Worm (Caenorhabditis elegans): ENCODE data around the gene C18D1.2.

Gene C18D1.2

ce11 chrII:10040834-10041233, 16.0 kb upstream of the C18D1.2 start, which contains the start of gene ogr-2:
Gene ogr-2, plus strand, starts transcription at chrII:10041134.
- TF ChIP-seq nhr-2 (tag; optimal IDR thresholded peaks at IDR 0.05), result no peak
- no peak for TF ChIP-seq zip-8 (tag; optimal IDR thresholded peaks at IDR 0.05)
- no peak for TF ChIP-seq nhr-12 (tag; optimal IDR thresholded peaks at IDR 0.05)

ce11 chrII:10044961-10045360, 11.8 kb upstream of the C18D1.2 start, which contains the start of the genes F52H3.11 and bath-38:
Gene F52H3.11, minus strand, starts transcription at chrII:10045163.
Gene bath-38, minus strand, starts transcription at chrII:10045270.
- peak; percentile 54 for TF ChIP-seq pha-4 (tag; optimal IDR thresholded peaks at IDR 0.05)
- no peak for TF ChIP-seq tbx-8 (GFP tag; optimal IDR thresholded peaks at IDR 0.05)
- peak; percentile 47 for TF ChIP-seq mep-1 (tag; optimal IDR thresholded peaks at IDR 0.05)
- TF ChIP-seq sptf-1 (tag; optimal IDR thresholded peaks at IDR 0.05), result no peak
- no peak for TF ChIP-seq sem-2 (GFP tag; optimal IDR thresholded peaks at IDR 0.05)
- peak; percentile 37 for TF ChIP-seq lsy-2 (tag; optimal IDR thresholded peaks at IDR 0.05)
- no peak for TF ChIP-seq elt-1 (tag; optimal IDR thresholded peaks at IDR 0.05; ENCODE audit: borderline replicate concordance, insufficient read depth)
- no peak for TF ChIP-seq snpc-4 (tag; optimal IDR thresholded peaks at IDR 0.05)
- no peak for TF ChIP-seq nhr-28 (tag; optimal IDR thresholded peaks at IDR 0.05)
- no peak for TF ChIP-seq nhr-2 (tag; optimal IDR thresholded peaks at IDR 0.05)
- no peak for TF ChIP-seq flh-1 (GFP tag; optimal IDR thresholded peaks at IDR 0.05)
- no peak for TF ChIP-seq zip-8 (tag; optimal IDR thresholded peaks at IDR 0.05)
- no peak for TF ChIP-seq cnd-1 (tag; optimal IDR thresholded peaks at IDR 0.05)
- TF ChIP-seq bed-3 (GFP tag; optimal IDR thresholded peaks at IDR 0.05), result no peak
- no peak for TF ChIP-seq drap-1 (GFP tag; optimal IDR thresholded peaks at IDR 0.05)
- no peak for TF ChIP-seq blmp-1 (tag; optimal IDR thresholded peaks at IDR 0.05)
- no peak for TF ChIP-seq hlh-1 (tag; optimal IDR thresholded peaks at IDR 0.05)
- no peak for TF ChIP-seq mab-5 (tag; optimal IDR thresholded peaks at IDR 0.05)
- TF ChIP-seq unc-62 (GFP tag; optimal IDR thresholded peaks at IDR 0.05), result no peak
- no peak for TF ChIP-seq ceh-43 (GFP tag; optimal IDR thresholded peaks at IDR 0.05)
- TF ChIP-seq nhr-76 (tag; optimal IDR thresholded peaks at IDR 0.05), result no peak
- no peak for TF ChIP-seq unc-39 (tag; optimal IDR thresholded peaks at IDR 0.05)
- TF ChIP-seq mls-2 (tag; optimal IDR thresholded peaks at IDR 0.05), result no peak
- no peak for TF ChIP-seq ces-1 (GFP tag; optimal IDR thresholded peaks at IDR 0.05)
- TF ChIP-seq nhr-12 (tag; optimal IDR thresholded peaks at IDR 0.05), result no peak
- no peak for TF ChIP-seq ham-2 (GFP tag; optimal IDR thresholded peaks at IDR 0.05)
- TF ChIP-seq elt-3 (tag; optimal IDR thresholded peaks at IDR 0.05), result no peak
- no peak for TF ChIP-seq nhr-237 (tag; optimal IDR thresholded peaks at IDR 0.05)
- no peak for TF ChIP-seq ztf-11 (tag; optimal IDR thresholded peaks at IDR 0.05)
- TF ChIP-seq ceh-39 (tag; optimal IDR thresholded peaks at IDR 0.05), result no peak
- no peak for TF ChIP-seq lin-32 (GFP tag; optimal IDR thresholded peaks at IDR 0.05)
- no peak for TF ChIP-seq M03D4.4 (tag; optimal IDR thresholded peaks at IDR 0.05)
- no peak for TF ChIP-seq unc-120 (tag; optimal IDR thresholded peaks at IDR 0.05; ENCODE audit: poor library complexity, severe bottlenecking)
- peak; percentile 23 for TF ChIP-seq lin-13 (tag; optimal IDR thresholded peaks at IDR 0.05)

- no peak for TF ChIP-seq tbx-8 (GFP tag; optimal IDR thresholded peaks at IDR 0.05)
- TF ChIP-seq bed-3 (GFP tag; optimal IDR thresholded peaks at IDR 0.05), result no peak
- peak; percentile 42 for TF ChIP-seq elt-3 (tag; optimal IDR thresholded peaks at IDR 0.05)
- peak; percentile 80 for TF ChIP-seq blmp-1 (tag; optimal IDR thresholded peaks at IDR 0.05)
Observed at ce11 chrII:10045670-10046069, 11.1 kb upstream of the C18D1.2 start.

- no peak for TF ChIP-seq flh-1 (GFP tag; optimal IDR thresholded peaks at IDR 0.05)
- TF ChIP-seq mls-2 (tag; optimal IDR thresholded peaks at IDR 0.05), result no peak
- TF ChIP-seq unc-62 (GFP tag; optimal IDR thresholded peaks at IDR 0.05), result no peak
- TF ChIP-seq bed-3 (GFP tag; optimal IDR thresholded peaks at IDR 0.05), result no peak
- no peak for TF ChIP-seq nhr-28 (tag; optimal IDR thresholded peaks at IDR 0.05)
- no peak for TF ChIP-seq mab-5 (tag; optimal IDR thresholded peaks at IDR 0.05)
- TF ChIP-seq sem-2 (GFP tag; optimal IDR thresholded peaks at IDR 0.05), result no peak
- TF ChIP-seq nhr-237 (tag; optimal IDR thresholded peaks at IDR 0.05), result no peak
- TF ChIP-seq nhr-2 (tag; optimal IDR thresholded peaks at IDR 0.05), result no peak
- TF ChIP-seq unc-39 (tag; optimal IDR thresholded peaks at IDR 0.05), result no peak
- no peak for TF ChIP-seq cnd-1 (tag; optimal IDR thresholded peaks at IDR 0.05)
- no peak for TF ChIP-seq ceh-39 (tag; optimal IDR thresholded peaks at IDR 0.05)
Observed at ce11 chrII:10048568-10048967, 8.2 kb upstream of the C18D1.2 start, which contains the start of gene flp-4. Gene flp-4, plus strand, starts transcription at chrII:10048868.

Data from whole organism, mixed stage, embryonic.